Fruit fly (Drosophila melanogaster): ENCODE results near the gene CG10405.

CG10405 gene

DNA sequence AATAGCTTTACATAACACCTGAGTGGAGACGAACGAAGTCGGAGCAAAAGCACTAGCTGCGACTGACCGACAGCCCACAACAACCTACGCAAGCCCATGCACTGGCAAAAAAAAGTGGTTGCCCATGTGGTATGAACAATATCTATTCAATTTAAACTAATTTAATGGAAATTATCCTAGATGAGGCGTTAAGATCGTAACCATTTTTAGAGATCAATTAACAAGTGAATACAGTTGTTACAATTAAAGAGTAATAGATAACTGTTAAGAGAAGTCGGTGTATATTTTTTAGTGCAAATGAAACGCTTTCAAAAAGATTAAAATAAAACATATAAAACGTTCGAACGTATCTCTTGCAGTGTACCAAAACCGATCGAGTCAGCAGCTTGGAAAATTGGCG is 41.9 kb downstream of the CG10405 start (continued):
- TF ChIP-seq ATbp (GFP tag; optimal IDR thresholded peaks at IDR 0.05) (peak; percentile 65), pan (optimal IDR thresholded peaks at IDR 0.05) (no peak), pan (GFP tag; optimal IDR thresholded peaks at IDR 0.05 in 1 of 2, IDR thresholded peaks at IDR 0.05 in 1 of 2) (peak in 1 of 2 experiments; percentile 6), chn (GFP tag; optimal IDR thresholded peaks at IDR 0.05) (peak; percentile 25), CoRest (tag; optimal IDR thresholded peaks at IDR 0.05) (peak; percentile 62), Jarid2 (GFP tag; optimal IDR thresholded peaks at IDR 0.05) (peak; percentile 4), CG11504 (tag; optimal IDR thresholded peaks at IDR 0.05) (peak; percentile 81), CG12236 (GFP tag; optimal IDR thresholded peaks at IDR 0.05) (peak; percentile 13), CG15601 (tag; optimal IDR thresholded peaks at IDR 0.05) (peak; percentile 65), CG6689 (GFP tag; IDR thresholded peaks at IDR 0.05) (peak; percentile 68), Lpt (GFP tag; optimal IDR thresholded peaks at IDR 0.05) (no peak), Rx (GFP tag; IDR thresholded peaks at IDR 0.05) (0 out of 2 replicates have a peak, but pooled peaks have one; percentile 36), Xbp1 (GFP tag; optimal IDR thresholded peaks at IDR 0.05) (peak; percentile 49), repo (GFP tag; optimal IDR thresholded peaks at IDR 0.05) (no peak), Chrac-16 (GFP tag; optimal IDR thresholded peaks at IDR 0.05) (peak; percentile 7), row (GFP tag; IDR thresholded peaks at IDR 0.05) (peak; percentile 56), cas (GFP tag; IDR thresholded peaks at IDR 0.05) (no peak), CG34422 (GFP tag; IDR thresholded peaks at IDR 0.05) (0 out of 3 replicates have a peak, but pooled peaks have one; percentile 47), sisA (GFP tag; IDR thresholded peaks at IDR 0.05) (peak; percentile 36), CG10979 (tag; optimal IDR thresholded peaks at IDR 0.05) (peak; percentile 70), CG9437 (GFP tag; optimal IDR thresholded peaks at IDR 0.05) (peak; percentile 47), Ptx1 (GFP tag; IDR thresholded peaks at IDR 0.05) (peak; percentile 49), jing (GFP tag; optimal IDR thresholded peaks at IDR 0.05) (peak; percentile 55)

dm6 chr3R:16497379-16497778 is 43.1 kb downstream of the CG10405 start:
- TF ChIP-seq ken (GFP tag; IDR thresholded peaks at IDR 0.05) (peak; percentile 89), HHEX (GFP tag; optimal IDR thresholded peaks at IDR 0.05) (peak; percentile 82), sug (tag; optimal IDR thresholded peaks at IDR 0.05) (no peak), CG6813 (GFP tag; optimal IDR thresholded peaks at IDR 0.05) (peak; percentile 75), CG9876 (GFP tag; optimal IDR thresholded peaks at IDR 0.05) (peak; percentile 65), bcd (GFP tag; optimal IDR thresholded peaks at IDR 0.05) (peak; percentile 84), tna (GFP tag; IDR thresholded peaks at IDR 0.05; ENCODE audit: partially characterized antibody) (no peak), Hr78 (GFP tag; optimal IDR thresholded peaks at IDR 0.05) (no peak), CG17385 (GFP tag; optimal IDR thresholded peaks at IDR 0.05) (peak; percentile 74), hkb (optimal IDR thresholded peaks at IDR 0.05) (no peak), hkb (GFP tag; IDR thresholded peaks at IDR 0.05) (peak; percentile 90), CG14860 (GFP tag; IDR thresholded peaks at IDR 0.05; ENCODE audit: partially characterized antibody) (no peak), inv (GFP tag; IDR thresholded peaks at IDR 0.05; ENCODE audit: partially characterized antibody) (no peak), Aef1 (GFP tag; IDR thresholded peaks at IDR 0.05) (peak; percentile 85), org-1 (GFP tag; optimal IDR thresholded peaks at IDR 0.05) (peak; percentile 51), scrt (GFP tag; optimal IDR thresholded peaks at IDR 0.05) (peak; percentile 57), CG12071 (GFP tag; optimal IDR thresholded peaks at IDR 0.05) (peak; percentile 50), CG11093 (GFP tag; IDR thresholded peaks at IDR 0.05) (peak; percentile 68; the same call in 1 of the 3 replicates), CG3281 (GFP tag; optimal IDR thresholded peaks at IDR 0.05) (peak; percentile 82), Meics (GFP tag; optimal IDR thresholded peaks at IDR 0.05) (peak; percentile 88), CG7839 (tag; optimal IDR thresholded peaks at IDR 0.05) (peak; percentile 88), gem (tag; optimal IDR thresholded peaks at IDR 0.05) (peak; percentile 92), ftz-f1 (GFP tag; optimal IDR thresholded peaks at IDR 0.05) (no peak), CG16863 (GFP tag; optimal IDR thresholded peaks at IDR 0.05) (peak; percentile 66), stwl (tag; optimal IDR thresholded peaks at IDR 0.05) (peak; percentile 69), zfh1 (GFP tag; IDR thresholded peaks at IDR 0.05) (peak; percentile 90), CG8765 (GFP tag; IDR thresholded peaks at IDR 0.05) (peak; percentile 52; the same call in 1 of the 2 replicates), her (GFP tag; optimal IDR thresholded peaks at IDR 0.05) (peak; percentile 72), Elba2 (GFP tag; optimal IDR thresholded peaks at IDR 0.05) (peak; percentile 73)
